Fruit fly (Drosophila melanogaster) whole organism, embryonic: ENCODE data around the gene Muted.

Experiments used
- Atf-2 ChIP-seq: fragments of 200-800 bp; sonication (Bioruptor generic); optimal IDR thresholded peaks from 2 replicates; lab custom pipeline; 2016; ENCODE audit warnings: missing biosample characterization, missing genetic modification characterization
- CG11093 ChIP-seq: fragments of 200-800 bp; sonication (Bioruptor generic); IDR thresholded peaks from 3 replicates; pipeline ENCODE4 v1.3.6; 2022; ENCODE audit warnings: missing biosample characterization, missing genetic modification characterization
- CG11398 ChIP-seq: fragments of 200-800 bp; sonication (Bioruptor generic); optimal IDR thresholded peaks from 2 replicates; lab custom pipeline; 2016; ENCODE audit warnings: missing biosample characterization, missing genetic modification characterization
- CG11723 ChIP-seq: fragments of 200-800 bp; sonication (Bioruptor generic); optimal IDR thresholded peaks from 2 replicates; lab custom pipeline; 2017; ENCODE audit warnings: missing biosample characterization, mild to moderate bottlenecking, missing genetic modification characterization
- CG12391 ChIP-seq: fragments of 200-800 bp; sonication (Bioruptor generic); optimal IDR thresholded peaks from 3 replicates; lab custom pipeline; 2018; ENCODE audit warnings: missing biosample characterization, mild to moderate bottlenecking, missing genetic modification characterization, moderate library complexity
- CG15269 ChIP-seq: fragments of 200-800 bp; sonication (Bioruptor generic); optimal IDR thresholded peaks from 2 replicates; lab custom pipeline; 2018; ENCODE audit warnings: missing biosample characterization, mild to moderate bottlenecking, missing genetic modification characterization, moderate library complexity
- CG17361 ChIP-seq: fragments of 200-800 bp; sonication (Bioruptor generic); IDR thresholded peaks from 3 replicates; pipeline ENCODE4 v1.3.6; 2022; ENCODE audit warnings: missing biosample characterization, missing genetic modification characterization
- CG2199 ChIP-seq: fragments of 200-800 bp; sonication (Bioruptor generic); IDR thresholded peaks from 3 replicates; pipeline ENCODE4 v1.3.6; 2022; ENCODE audit warnings: missing biosample characterization, missing genetic modification characterization
- CG32532 ChIP-seq: fragments of 200-800 bp; sonication (Bioruptor generic); IDR thresholded peaks from 2 replicates; pipeline ENCODE4 v1.3.6; 2022; ENCODE audit warnings: missing biosample characterization, missing genetic modification characterization
- CG32772 ChIP-seq: fragments of 200-800 bp; sonication (Bioruptor generic); IDR thresholded peaks from 2 replicates; pipeline ENCODE4 v1.3.6; 2022; ENCODE audit warnings: missing biosample characterization, missing genetic modification characterization
- CG3407 ChIP-seq: fragments of 200-800 bp; sonication (Bioruptor generic); optimal IDR thresholded peaks from 2 replicates; lab custom pipeline; 2018; ENCODE audit warnings: missing biosample characterization, mild to moderate bottlenecking, missing genetic modification characterization
- CG4730 ChIP-seq: fragments of 200-800 bp; sonication (Bioruptor generic); IDR thresholded peaks from 2 replicates; pipeline ENCODE4 v1.3.6; 2022; ENCODE audit warnings: missing biosample characterization, missing genetic modification characterization
- CG6254 ChIP-seq: fragments of 200-800 bp; sonication (Bioruptor generic); optimal IDR thresholded peaks from 3 replicates; lab custom pipeline; 2017; ENCODE audit warnings: mild to moderate bottlenecking, missing biosample characterization, missing genetic modification reagents, missing genetic modification characterization
- CG6272 ChIP-seq: fragments of 200-800 bp; sonication (Bioruptor generic); IDR thresholded peaks from 2 replicates; pipeline ENCODE4 v1.3.6; 2022; ENCODE audit warnings: missing biosample characterization, missing genetic modification characterization
- CG7372 ChIP-seq: fragments of 200-800 bp; sonication (Bioruptor generic); IDR thresholded peaks from 2 replicates; pipeline ENCODE4 v1.3.6; 2022; ENCODE audit warnings: missing biosample characterization, missing genetic modification characterization
- CG8944 ChIP-seq: fragments of 200-800 bp; sonication (Bioruptor generic); optimal IDR thresholded peaks from 3 replicates; lab custom pipeline; 2016; ENCODE audit warnings: missing biosample characterization, missing genetic modification characterization
- CG9215 ChIP-seq: fragments of 200-800 bp; sonication (Bioruptor generic); IDR thresholded peaks from 2 replicates; pipeline ENCODE4 v1.3.6; 2022; ENCODE audit warnings: missing biosample characterization, missing genetic modification characterization
- CG9609 ChIP-seq: fragments of 200-800 bp; sonication (Bioruptor generic); optimal IDR thresholded peaks from 3 replicates; lab custom pipeline; 2016; ENCODE audit warnings: missing biosample characterization, missing genetic modification characterization
- Deaf1 ChIP-seq: fragments of 200-800 bp; optimal IDR thresholded peaks from 3 replicates; lab custom pipeline; 2019; ENCODE audit warnings: missing biosample characterization, mild to moderate bottlenecking, missing genetic modification characterization, moderate library complexity
- Dip2 ChIP-seq: fragments of 200-800 bp; sonication (Bioruptor generic); IDR thresholded peaks from 2 replicates; pipeline ENCODE4 v1.3.6; 2022; ENCODE audit warnings: missing biosample characterization, missing genetic modification characterization
- Gsc ChIP-seq: fragments of 200-800 bp; sonication (Bioruptor generic); IDR thresholded peaks from 2 replicates; pipeline ENCODE4 v1.3.6; 2022; ENCODE audit warnings: missing biosample characterization, missing genetic modification characterization
- Hr51 ChIP-seq, 2 experiments: fragments of 200-800 bp; sonication (Bioruptor generic); optimal IDR thresholded peaks; 2 replicates in 1 of 2; 3 replicates in 1 of 2; lab custom pipeline; 2016 to 2018; ENCODE audit warnings: missing biosample characterization in 2 of 2, missing genetic modification characterization in 2 of 2, mild to moderate bottlenecking in 1 of 2, moderate library complexity in 1 of 2
- Mes4 ChIP-seq: fragments of 200-800 bp; sonication (Bioruptor generic); optimal IDR thresholded peaks from 2 replicates; lab custom pipeline; 2016; ENCODE audit warnings: missing biosample characterization, missing genetic modification characterization
- NC2α ChIP-seq: fragments of 200-800 bp; sonication (Bioruptor generic); optimal IDR thresholded peaks from 2 replicates; lab custom pipeline; 2016; ENCODE audit warnings: missing biosample characterization, missing genetic modification characterization
- Ravus ChIP-seq: fragments of 200-800 bp; sonication (Bioruptor generic); IDR thresholded peaks from 2 replicates; pipeline ENCODE4 v1.3.6; 2022; ENCODE audit warnings: missing biosample characterization, missing genetic modification characterization
- Trl ChIP-seq, 3 experiments: fragments of >200 bp in 2 of 3; fragments of 200-800 bp in 1 of 3; sonication (Bioruptor generic) in 1 of 3; optimal IDR thresholded peaks; 2 replicates in 1 of 3; 3 replicates in 2 of 3; lab custom pipeline; 2016 to 2017; ENCODE audit warnings: missing biosample characterization in 1 of 3, missing genetic modification characterization in 1 of 3
- Vsx1 ChIP-seq: fragments of 200-800 bp; sonication (Bioruptor generic); optimal IDR thresholded peaks from 2 replicates; lab custom pipeline; 2017; ENCODE audit warnings: missing biosample characterization, mild to moderate bottlenecking, missing genetic modification characterization, missing genetic modification reagents
- abd-A ChIP-seq: fragments of 200-800 bp; sonication (Bioruptor generic); optimal IDR thresholded peaks from 3 replicates; lab custom pipeline; 2019; ENCODE audit warnings: missing biosample characterization, mild to moderate bottlenecking, missing genetic modification characterization, moderate library complexity
- aop ChIP-seq: fragments of 200-800 bp; sonication (Bioruptor generic); IDR thresholded peaks from 2 replicates; pipeline ENCODE4 v1.3.6; 2022; ENCODE audit warnings: missing biosample characterization, missing genetic modification characterization
- bigmax ChIP-seq: fragments of 200-800 bp; sonication (Bioruptor generic); optimal IDR thresholded peaks from 2 replicates; lab custom pipeline; 2018; ENCODE audit warnings: missing biosample characterization, mild to moderate bottlenecking, missing genetic modification characterization
- corto ChIP-seq: fragments of 200-800 bp; sonication (Bioruptor generic); optimal IDR thresholded peaks from 2 replicates; lab custom pipeline; 2016; ENCODE audit warnings: missing biosample characterization, mild to moderate bottlenecking, missing genetic modification characterization, moderate library complexity
- da ChIP-seq: fragments of 200-800 bp; sonication (Bioruptor generic); optimal IDR thresholded peaks from 2 replicates; lab custom pipeline; 2016; ENCODE audit warnings: missing biosample characterization, missing genetic modification characterization
- dmrt11E ChIP-seq: fragments of 200-800 bp; sonication (Bioruptor generic); optimal IDR thresholded peaks from 3 replicates; lab custom pipeline; 2018; ENCODE audit warnings: missing biosample characterization, mild to moderate bottlenecking, missing genetic modification characterization, moderate library complexity
- exex ChIP-seq: fragments of 200-800 bp; sonication (Bioruptor generic); optimal IDR thresholded peaks from 4 replicates; lab custom pipeline; 2018; ENCODE audit warnings: missing biosample characterization, mild to moderate bottlenecking, missing genetic modification characterization, moderate library complexity
- gfzf ChIP-seq: fragments of 200-800 bp; sonication (Bioruptor generic); optimal IDR thresholded peaks from 2 replicates; lab custom pipeline; 2016; ENCODE audit warnings: missing biosample characterization, mild to moderate bottlenecking, missing genetic modification characterization, moderate library complexity
- gro ChIP-seq: fragments of 200-800 bp; sonication (Bioruptor generic); optimal IDR thresholded peaks from 2 replicates; lab custom pipeline; 2016; ENCODE audit warnings: missing biosample characterization, missing genetic modification characterization
- hbn ChIP-seq: fragments of 200-800 bp; sonication (Bioruptor generic); IDR thresholded peaks from 2 replicates; pipeline ENCODE4 v1.3.6; 2022; ENCODE audit warnings: missing biosample characterization, missing genetic modification characterization; ENCODE audit not compliant: partially characterized antibody
- ken ChIP-seq: fragments of 200-800 bp; sonication (Bioruptor generic); IDR thresholded peaks from 3 replicates; pipeline ENCODE4 v1.3.6; 2022; ENCODE audit warnings: missing biosample characterization, missing genetic modification characterization
- knrl ChIP-seq: fragments of 200-800 bp; sonication (Bioruptor generic); IDR thresholded peaks from 3 replicates; pipeline ENCODE4 v1.3.6; 2022; ENCODE audit warnings: missing biosample characterization, missing genetic modification characterization; ENCODE audit not compliant: partially characterized antibody
- lola ChIP-seq, 3 experiments: fragments of >200 bp in 2 of 3; fragments of 200-800 bp in 1 of 3; sonication (Bioruptor generic) in 1 of 3; optimal IDR thresholded peaks; 2 replicates each; lab custom pipeline; 2017 to 2019; ENCODE audit warnings: missing biosample characterization in 3 of 3, missing genetic modification characterization in 3 of 3, mild to moderate bottlenecking in 1 of 3, moderate library complexity in 1 of 3
- pb ChIP-seq: fragments of 200-800 bp; sonication (Bioruptor generic); optimal IDR thresholded peaks from 3 replicates; lab custom pipeline; 2016; ENCODE audit warnings: missing biosample characterization, missing genetic modification characterization
- pho ChIP-seq: fragments of 200-800 bp; sonication (Bioruptor generic); optimal IDR thresholded peaks from 2 replicates; lab custom pipeline; 2016; ENCODE audit warnings: missing biosample characterization, missing genetic modification characterization
- psq ChIP-seq: fragments of 200-800 bp; sonication (Bioruptor generic); optimal IDR thresholded peaks from 2 replicates; lab custom pipeline; 2017; ENCODE audit warnings: missing biosample characterization, missing genetic modification characterization
- sens ChIP-seq: fragments of 200-800 bp; sonication (Bioruptor generic); peaks from one replicate; lab custom pipeline; 2016; ENCODE audit warnings: missing biosample characterization, missing genetic modification characterization
- slbo ChIP-seq: fragments of 200-800 bp; sonication (Bioruptor generic); IDR thresholded peaks from 2 replicates; pipeline ENCODE4 v1.3.6; 2022; ENCODE audit warnings: missing biosample characterization, missing genetic modification characterization
- ttk ChIP-seq: fragments of 200-800 bp; sonication (Bioruptor generic); IDR thresholded peaks from 2 replicates; pipeline ENCODE4 v2.1.2; 2022; ENCODE audit warnings: missing biosample characterization, missing genetic modification characterization
- tup ChIP-seq: fragments of 200-800 bp; sonication (Bioruptor generic); optimal IDR thresholded peaks from 2 replicates; lab custom pipeline; 2016; ENCODE audit warnings: missing biosample characterization, mild to moderate bottlenecking, missing genetic modification characterization, moderate library complexity
- unpg ChIP-seq: fragments of 200-800 bp; sonication (Bioruptor generic); optimal IDR thresholded peaks from 3 replicates; lab custom pipeline; 2018; ENCODE audit warnings: missing biosample characterization, mild to moderate bottlenecking, missing genetic modification characterization, moderate library complexity
- vnd ChIP-seq: fragments of 200-800 bp; sonication (Bioruptor generic); IDR thresholded peaks from 3 replicates; pipeline ENCODE4 v1.3.6; 2022; ENCODE audit warnings: missing biosample characterization, missing genetic modification characterization; ENCODE audit not compliant: partially characterized antibody
- zen ChIP-seq: fragments of 200-800 bp; sonication (Bioruptor generic); optimal IDR thresholded peaks from 3 replicates; lab custom pipeline; 2018; ENCODE audit warnings: missing biosample characterization, mild to moderate bottlenecking, missing genetic modification characterization, moderate library complexity

Gene Muted

dm6 chr3R:22368077-22368776 lies 5.8 kb downstream of the Muted start (continued):
- TF ChIP-seq corto (no peak), Deaf1 (tag; lab: Kevin White, UChicago) (no peak), Ravus (no peak), lola (GFP tag; optimal IDR thresholded peaks at IDR 0.05; lab: Kevin White, UChicago) (peak in 1 of 3 experiments; percentile 27), CG2199 (GFP tag; lab: Robert Waterston, UW) (no peak), zen (tag; lab: Kevin White, UChicago) (no peak), Dip2 (no peak), Gsc (GFP tag; lab: Robert Waterston, UW) (no peak), aop (no peak), ttk (GFP tag; lab: Robert Waterston, UW) (no peak), gro (GFP tag; lab: Kevin White, UChicago) (no peak), da (GFP tag; lab: Kevin White, UChicago) (no peak), Hr51 (GFP tag; optimal IDR thresholded peaks at IDR 0.05; lab: Kevin White, UChicago) (no peak), CG32532 (GFP tag; lab: Robert Waterston, UW) (no peak), hbn (GFP tag; lab: Robert Waterston, UW) (no peak), CG6254 (GFP tag; lab: Kevin White, UChicago) (no peak), bigmax (GFP tag; lab: Kevin White, UChicago) (no peak), CG32772 (GFP tag; lab: Robert Waterston, UW) (no peak), CG8944 (GFP tag; lab: Kevin White, UChicago) (no peak), Atf-2 (GFP tag; lab: Kevin White, UChicago) (no peak), dmrt11E (tag; lab: Kevin White, UChicago) (no peak), slbo (GFP tag; lab: Robert Waterston, UW) (no peak), tup (GFP tag; lab: Kevin White, UChicago) (no peak), Vsx1 (no peak), Mes4 (GFP tag; lab: Kevin White, UChicago) (no peak), CG11093 (GFP tag; lab: Robert Waterston, UW) (no peak), psq (GFP tag; lab: Kevin White, UChicago) (no peak), ken (GFP tag; lab: Robert Waterston, UW) (0 out of 3 replicates have a peak, but pooled peaks have one; percentile 29), CG11398 (no peak), CG9609 (no peak), CG9215 (GFP tag; lab: Robert Waterston, UW) (no peak), NC2α (GFP tag; lab: Kevin White, UChicago) (no peak), CG6272 (no peak), vnd (GFP tag; lab: Robert Waterston, UW) (peak; percentile 60), CG3407 (no peak), pho (GFP tag; lab: Kevin White, UChicago) (no peak), exex (tag; lab: Kevin White, UChicago) (peak; percentile 39), CG4730 (GFP tag; lab: Robert Waterston, UW) (0 out of 2 replicates have a peak, but pooled peaks have one; percentile 15), CG7372 (GFP tag; lab: Robert Waterston, UW) (no peak), CG17361 (GFP tag; lab: Robert Waterston, UW) (no peak), CG15269 (tag; lab: Kevin White, UChicago) (no peak), pb (GFP tag; lab: Kevin White, UChicago) (no peak), knrl (GFP tag; lab: Robert Waterston, UW) (peak; percentile 63; the same call in 2 of the 3 replicates), abd-A (peak; percentile 38), sens (GFP tag; lab: Kevin White, UChicago) (no peak), gfzf (GFP tag; lab: Kevin White, UChicago) (no peak), unpg (GFP tag; lab: Kevin White, UChicago) (no peak), CG12391 (tag; lab: Kevin White, UChicago) (no peak), CG11723 (no peak), Trl (optimal IDR thresholded peaks at IDR 0.05; lab: Kevin White, UChicago) (peak in 1 of 2 experiments; percentile 7), Trl (GFP tag; optimal IDR thresholded peaks at IDR 0.05; lab: Kevin White, UChicago) (no peak)
